Worm (Caenorhabditis elegans): ENCODE results near the gene gpa-4.

ce11 chrIV:401395-401794 is at the start of gene gpa-4:
- TF ChIP-seq med-1 (GFP tag; optimal IDR thresholded peaks at IDR 0.05; ENCODE audit: insufficient read depth) (no peak), ref-1 (GFP tag; conservative IDR thresholded peaks at IDR 0.05) (no peak), cog-1 (tag; optimal IDR thresholded peaks at IDR 0.05) (no peak)

Data from whole organism, midembryonic.